Fruit fly (Drosophila melanogaster) whole organism, wandering third instar larva: ENCODE measurements around the gene CG17839.

Experiments used
- Abd-B ChIP-seq: fragments of >200 bp; optimal IDR thresholded peaks from 2 replicates; lab custom pipeline; 2017; ENCODE audit warnings: missing biosample characterization, missing genetic modification characterization
- CG32264 ChIP-seq: fragments of 200-800 bp; sonication (Bioruptor generic); optimal IDR thresholded peaks from 2 replicates; lab custom pipeline; 2016; ENCODE audit warnings: missing biosample characterization, missing genetic modification characterization
- CG9705 ChIP-seq: fragments of 200-800 bp; sonication (Bioruptor generic); optimal IDR thresholded peaks from 2 replicates; lab custom pipeline; 2018; ENCODE audit warnings: missing biosample characterization, mild to moderate bottlenecking, missing genetic modification characterization
- CrebA ChIP-seq: fragments of 200-800 bp; sonication (Bioruptor generic); optimal IDR thresholded peaks from 2 replicates; lab custom pipeline; 2016; ENCODE audit warnings: missing biosample characterization, mild to moderate bottlenecking, missing genetic modification characterization, borderline replicate concordance
- Dfd ChIP-seq: fragments of >200 bp; optimal IDR thresholded peaks from 2 replicates; lab custom pipeline; 2017; ENCODE audit warnings: missing biosample characterization, missing genetic modification characterization
- Dif ChIP-seq: fragments of 200-275, 200-300 bp; sonication (Bioruptor generic); optimal IDR thresholded peaks from 2 replicates; lab custom pipeline; 2018; ENCODE audit warnings: missing biosample characterization, missing genetic modification characterization; ENCODE audit not compliant: partially characterized antibody
- GATAd ChIP-seq: sonication (Bioruptor generic); optimal IDR thresholded peaks from 2 replicates; lab custom pipeline; 2016; ENCODE audit warnings: missing biosample characterization, missing genetic modification characterization
- HLH106 ChIP-seq: fragments of 200-800 bp; optimal IDR thresholded peaks from 3 replicates; lab custom pipeline; 2019; ENCODE audit warnings: missing biosample characterization, mild to moderate bottlenecking, missing genetic modification characterization, moderate library complexity
- Hnf4 ChIP-seq: fragments of 200-800 bp; sonication (Bioruptor generic); optimal IDR thresholded peaks from 2 replicates; lab custom pipeline; 2016; ENCODE audit warnings: missing biosample characterization, mild to moderate bottlenecking, missing genetic modification characterization
- Hr78 ChIP-seq: fragments of >200 bp; optimal IDR thresholded peaks from 2 replicates; lab custom pipeline; 2017; ENCODE audit warnings: missing biosample characterization, missing genetic modification characterization
- Hr83 ChIP-seq: fragments of 200-300 bp; sonication (Bioruptor generic); optimal IDR thresholded peaks from 2 replicates; lab custom pipeline; 2016; ENCODE audit warnings: missing biosample characterization, mild to moderate bottlenecking, missing genetic modification characterization, moderate library complexity; ENCODE audit not compliant: poor library complexity, severe bottlenecking
- Jra ChIP-seq: sonication (Bioruptor generic); optimal IDR thresholded peaks from 2 replicates; lab custom pipeline; 2016; ENCODE audit warnings: missing biosample characterization, missing genetic modification characterization
- Mio ChIP-seq: sonication (Bioruptor generic); optimal IDR thresholded peaks from 2 replicates; lab custom pipeline; 2016; ENCODE audit warnings: missing biosample characterization, missing genetic modification characterization
- Myc ChIP-seq: fragments of >200 bp; optimal IDR thresholded peaks from 2 replicates; lab custom pipeline; 2017
- N ChIP-seq: fragments of >200 bp; optimal IDR thresholded peaks from 2 replicates; lab custom pipeline; 2018; ENCODE audit warnings: missing biosample characterization, missing external identifiers, missing genetic modification characterization
- OdsH ChIP-seq: fragments of 200-800 bp; sonication (Bioruptor generic); optimal IDR thresholded peaks from 2 replicates; lab custom pipeline; 2016; ENCODE audit warnings: missing biosample characterization, mild to moderate bottlenecking, missing genetic modification characterization
- Rel ChIP-seq, 2 experiments: fragments of 200-800 bp; sonication (Bioruptor generic) in 1 of 2; optimal IDR thresholded peaks; 2 replicates in 1 of 2; 3 replicates in 1 of 2; lab custom pipeline; 2016 to 2019; ENCODE audit warnings: mild to moderate bottlenecking in 2 of 2, missing biosample characterization in 2 of 2, missing genetic modification characterization in 2 of 2, moderate library complexity in 1 of 2
- Sp1 ChIP-seq: fragments of 200-800 bp; sonication (Bioruptor generic); optimal IDR thresholded peaks from 3 replicates; lab custom pipeline; 2019; ENCODE audit warnings: missing biosample characterization, mild to moderate bottlenecking, missing genetic modification characterization, moderate library complexity
- Vsx2 ChIP-seq: fragments of 200-300, 225-300 bp; sonication (Bioruptor generic); optimal IDR thresholded peaks from 2 replicates; lab custom pipeline; 2018; ENCODE audit warnings: missing biosample characterization, missing genetic modification characterization; ENCODE audit not compliant: partially characterized antibody
- br ChIP-seq: fragments of 200-800 bp; sonication (Bioruptor generic); optimal IDR thresholded peaks from 2 replicates; lab custom pipeline; 2016; ENCODE audit warnings: missing biosample characterization, missing genetic modification characterization
- brk ChIP-seq: fragments of 200-800 bp; sonication (Bioruptor generic); optimal IDR thresholded peaks from 2 replicates; lab custom pipeline; 2016; ENCODE audit warnings: missing biosample characterization, mild to moderate bottlenecking, missing genetic modification characterization
- dl ChIP-seq, 2 experiments: fragments of 175-275, 200-275 bp in 1 of 2; fragments of 200-275 bp in 1 of 2; sonication (Bioruptor generic); optimal IDR thresholded peaks; lab custom pipeline; 2018; ENCODE audit warnings: mild to moderate bottlenecking in 2 of 2, missing biosample characterization in 2 of 2, missing genetic modification characterization in 2 of 2, moderate library complexity in 2 of 2; ENCODE audit not compliant: partially characterized antibody in 2 of 2, insufficient read depth in 1 of 2
- dmrt93B ChIP-seq: fragments of 200-800 bp; sonication (Bioruptor generic); optimal IDR thresholded peaks from 2 replicates; lab custom pipeline; 2018; ENCODE audit warnings: missing biosample characterization, mild to moderate bottlenecking, missing genetic modification characterization
- dsf ChIP-seq: sonication (Bioruptor generic); optimal IDR thresholded peaks from 2 replicates; lab custom pipeline; 2016; ENCODE audit warnings: missing biosample characterization, missing genetic modification characterization, borderline replicate concordance
- ey ChIP-seq: fragments of 200-800 bp; sonication (Bioruptor generic); optimal IDR thresholded peaks from 2 replicates; lab custom pipeline; 2016; ENCODE audit warnings: missing biosample characterization, missing genetic modification characterization
- foxo ChIP-seq, 2 experiments: fragments of 200-800 bp; sonication (Bioruptor generic); optimal IDR thresholded peaks; 2 replicates in 1 of 2; 3 replicates in 1 of 2; lab custom pipeline; 2016 to 2017; ENCODE audit warnings: missing biosample characterization in 2 of 2, missing genetic modification characterization in 2 of 2
- fru ChIP-seq: fragments of 200-800 bp; sonication (Bioruptor generic); optimal IDR thresholded peaks from 3 replicates; lab custom pipeline; 2016; ENCODE audit warnings: missing biosample characterization, mild to moderate bottlenecking, missing genetic modification characterization
- h ChIP-seq: fragments of 200-800 bp; sonication (Bioruptor generic); optimal IDR thresholded peaks from 3 replicates; lab custom pipeline; 2016; ENCODE audit warnings: missing biosample characterization, mild to moderate bottlenecking, missing genetic modification characterization
- jim ChIP-seq: fragments of 175-275, 200-325 bp; sonication (Bioruptor generic); optimal IDR thresholded peaks from 2 replicates; lab custom pipeline; 2016; ENCODE audit warnings: missing biosample characterization, mild to moderate bottlenecking, missing genetic modification characterization
- lola ChIP-seq: fragments of >200 bp; optimal IDR thresholded peaks from 2 replicates; lab custom pipeline; 2017; ENCODE audit warnings: missing biosample characterization, missing genetic modification characterization
- pan ChIP-seq: fragments of >200 bp; optimal IDR thresholded peaks from 2 replicates; lab custom pipeline; 2017
- psq ChIP-seq: fragments of 200-800 bp; sonication (Bioruptor generic); optimal IDR thresholded peaks from 3 replicates; lab custom pipeline; 2017; ENCODE audit warnings: missing biosample characterization, mild to moderate bottlenecking, missing genetic modification characterization, moderate library complexity
- rgr ChIP-seq: fragments of 200-800 bp; sonication (Bioruptor generic); optimal IDR thresholded peaks from 3 replicates; lab custom pipeline; 2016; ENCODE audit warnings: missing biosample characterization, mild to moderate bottlenecking, missing genetic modification characterization
- sage ChIP-seq: fragments of 200-800 bp; sonication (Bioruptor generic); optimal IDR thresholded peaks from 2 replicates; lab custom pipeline; 2016; ENCODE audit warnings: missing biosample characterization, mild to moderate bottlenecking, missing genetic modification characterization
- sv ChIP-seq: fragments of 200-800 bp; sonication (Bioruptor generic); optimal IDR thresholded peaks from 3 replicates; lab custom pipeline; 2016; ENCODE audit warnings: missing biosample characterization, missing genetic modification characterization
- tai ChIP-seq: sonication (Bioruptor generic); optimal IDR thresholded peaks from 2 replicates; lab custom pipeline; 2016; ENCODE audit warnings: missing biosample characterization, missing genetic modification characterization
- usp ChIP-seq: fragments of >200 bp; optimal IDR thresholded peaks from 2 replicates; lab custom pipeline; 2017; ENCODE audit warnings: missing biosample characterization, missing genetic modification characterization
- woc ChIP-seq: sonication (Bioruptor generic); optimal IDR thresholded peaks from 2 replicates; lab custom pipeline; 2016; ENCODE audit warnings: missing biosample characterization, mild to moderate bottlenecking, missing genetic modification characterization

The CG17839 gene

DNA sequence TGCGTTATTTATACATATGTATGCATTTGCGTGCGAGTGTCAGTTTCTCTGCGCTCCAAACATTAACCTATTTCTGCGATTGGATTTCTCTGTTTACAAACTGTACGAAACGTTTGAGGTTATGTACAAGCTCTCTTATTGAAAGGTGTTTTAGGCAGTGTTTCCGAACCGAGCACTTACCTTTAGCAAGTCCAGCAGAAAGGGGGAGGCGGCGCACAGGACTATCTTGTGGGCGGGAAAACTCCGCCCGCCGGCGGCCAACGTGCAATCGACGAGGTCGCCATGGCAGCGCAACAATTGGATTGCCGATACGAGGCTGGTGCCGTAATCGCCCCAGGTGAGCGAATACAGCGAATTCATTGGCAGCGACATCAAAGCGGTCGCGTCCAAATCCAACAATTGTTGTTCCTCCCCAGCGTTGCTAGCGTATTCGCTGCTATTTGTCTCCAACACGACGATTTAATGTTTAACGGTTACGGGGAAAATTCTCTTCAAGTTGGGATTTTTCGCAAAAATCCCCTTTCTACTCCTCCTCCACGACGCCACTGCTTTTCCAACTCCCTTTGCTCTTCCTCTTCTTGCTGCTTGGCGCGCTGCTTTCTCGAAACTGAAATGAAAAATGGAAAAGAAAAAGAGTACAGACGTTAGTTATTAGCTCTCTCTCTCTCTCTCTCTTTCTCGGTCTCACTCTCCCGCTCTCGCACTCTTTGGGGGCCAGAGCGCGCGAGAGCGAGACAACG, 48.0 kb upstream of the CG17839 start:
- TF ChIP-seq dl (GFP tag; optimal IDR thresholded peaks at IDR 0.05; lab: Kevin White, UChicago; ENCODE audit: insufficient read depth in 1 of 2, partially characterized antibody in 2 of 2), result peak; percentile 82 to 95
- TF ChIP-seq Hr78 (GFP tag; lab: Kevin White, UChicago), result no peak
- TF ChIP-seq dmrt93B (GFP tag; lab: Kevin White, UChicago), result peak; percentile 77
- TF ChIP-seq br (GFP tag; lab: Kevin White, UChicago), result peak; percentile 84
- peak; percentile 93 for TF ChIP-seq h (GFP tag; lab: Kevin White, UChicago)
- TF ChIP-seq Rel (GFP tag; optimal IDR thresholded peaks at IDR 0.05; lab: Kevin White, UChicago), result no peak
- TF ChIP-seq Rel (tag; optimal IDR thresholded peaks at IDR 0.05; lab: Kevin White, UChicago), result peak; percentile 36
- peak; percentile 68 for TF ChIP-seq tai (GFP tag; lab: Kevin White, UChicago)
- no peak for TF ChIP-seq N (GFP tag; lab: Kevin White, UChicago)
- no peak for TF ChIP-seq GATAd (GFP tag; lab: Kevin White, UChicago)
- TF ChIP-seq Jra (GFP tag; lab: Kevin White, UChicago), result peak; percentile 1
- peak; percentile 69 for TF ChIP-seq CG32264 (GFP tag; lab: Kevin White, UChicago)
- no peak for TF ChIP-seq Abd-B
- TF ChIP-seq sv (GFP tag; lab: Kevin White, UChicago), result peak; percentile 85
- TF ChIP-seq CrebA, result no peak
- peak; percentile 63 for TF ChIP-seq Hr83
- no peak for TF ChIP-seq usp (GFP tag; lab: Kevin White, UChicago)
- TF ChIP-seq lola (GFP tag; lab: Kevin White, UChicago), result no peak
- TF ChIP-seq OdsH (GFP tag; lab: Kevin White, UChicago), result peak; percentile 86
- TF ChIP-seq Mio, result peak; percentile 56
- TF ChIP-seq Hnf4, result peak; percentile 89
- TF ChIP-seq CG9705 (GFP tag; lab: Kevin White, UChicago), result peak; percentile 71
- peak; percentile 65 for TF ChIP-seq jim (GFP tag; lab: Kevin White, UChicago)
- peak; percentile 17 for TF ChIP-seq pan (lab: Kevin White, UChicago)
- no peak for TF ChIP-seq Dfd (GFP tag; lab: Kevin White, UChicago)
- TF ChIP-seq ey, result peak; percentile 89
- TF ChIP-seq Myc (lab: Kevin White, UChicago), result no peak
- no peak for TF ChIP-seq brk (GFP tag; lab: Kevin White, UChicago)
- TF ChIP-seq woc (GFP tag; lab: Kevin White, UChicago), result peak; percentile 7
- peak; percentile 85 for TF ChIP-seq Sp1 (GFP tag; lab: Kevin White, UChicago)
- TF ChIP-seq fru (GFP tag; lab: Kevin White, UChicago), result peak; percentile 90
- TF ChIP-seq psq (GFP tag; lab: Kevin White, UChicago), result peak; percentile 78
- TF ChIP-seq Dif (GFP tag; lab: Kevin White, UChicago), result peak; percentile 97
- TF ChIP-seq foxo (GFP tag; optimal IDR thresholded peaks at IDR 0.05; lab: Kevin White, UChicago), result peak in 1 of 2 experiments; percentile 94
- TF ChIP-seq sage (GFP tag; lab: Kevin White, UChicago), result peak; percentile 84
- peak; percentile 92 for TF ChIP-seq Vsx2
- TF ChIP-seq rgr (GFP tag; lab: Kevin White, UChicago), result peak; percentile 93
- TF ChIP-seq HLH106 (tag; lab: Kevin White, UChicago), result peak; percentile 87
- TF ChIP-seq dsf (GFP tag; lab: Kevin White, UChicago), result no peak
